Fruit fly (Drosophila melanogaster) Kc167 (cell line): ENCODE data around the gene Dok.

Experiments
- Myc ChIP-seq: fragments of >200 bp; optimal IDR thresholded peaks from 2 replicates; lab custom pipeline; 2017; ENCODE audit warnings: missing external identifiers
- h ChIP-seq: fragments of >200 bp; optimal IDR thresholded peaks from 3 replicates; lab custom pipeline; 2018; ENCODE audit warnings: missing external identifiers
- insv ChIP-seq: fragments of >200 bp; optimal IDR thresholded peaks from 3 replicates; lab custom pipeline; 2018; ENCODE audit warnings: missing external identifiers
- psq ChIP-seq: fragments of >200 bp; optimal IDR thresholded peaks from 2 replicates; lab custom pipeline; 2017; ENCODE audit warnings: missing external identifiers
- ttk ChIP-seq: sonication (Bioruptor generic); optimal IDR thresholded peaks from 2 replicates; lab custom pipeline; 2017; ENCODE audit warnings: missing external identifiers

dm6 chrX:7337975-7338374 is 14.0 kb downstream of the Dok start:
- TF ChIP-seq ttk (lab: Kevin White, UChicago) = no peak
- no peak for TF ChIP-seq h (lab: Kevin White, UChicago)
- no peak for TF ChIP-seq psq
- no peak for TF ChIP-seq insv (lab: Kevin White, UChicago)
- TF ChIP-seq Myc (lab: Kevin White, UChicago) = no peak
